Fruit fly (Drosophila melanogaster) Kc167 (cell line): ENCODE measurements around the gene CG14341.

Experiments
- Myc ChIP-seq: fragments of >200 bp; optimal IDR thresholded peaks from 2 replicates; lab custom pipeline; 2017; ENCODE audit warnings: missing external identifiers
- Sin3A ChIP-seq: fragments of >200 bp; optimal IDR thresholded peaks from 2 replicates; lab custom pipeline; 2018; ENCODE audit warnings: missing external identifiers
- ttk ChIP-seq: sonication (Bioruptor generic); optimal IDR thresholded peaks from 2 replicates; lab custom pipeline; 2017; ENCODE audit warnings: missing external identifiers

DNA sequence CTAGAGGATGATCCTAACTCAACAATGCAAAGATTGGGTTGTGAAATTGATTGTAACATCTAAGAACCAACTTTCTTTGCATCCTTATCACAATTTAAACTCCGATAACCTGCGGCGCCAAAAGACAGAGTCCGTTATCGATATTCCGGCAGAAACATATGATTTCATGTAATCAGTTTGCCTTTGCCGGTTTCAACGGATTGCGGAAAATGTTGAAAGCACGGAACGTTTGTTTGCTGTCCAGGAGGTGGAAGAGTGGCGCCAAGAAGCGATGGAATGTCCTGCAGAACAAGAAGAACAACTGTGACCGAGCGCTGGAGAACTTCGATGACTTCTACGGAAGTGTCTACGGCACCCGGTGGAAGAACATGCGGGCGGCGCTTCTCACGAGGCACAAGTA lies 18.6 kb upstream of the CG14341 start:
- TF ChIP-seq Sin3A (lab: Kevin White, UChicago), result no peak
- no peak for TF ChIP-seq Myc (lab: Kevin White, UChicago)
- no peak for TF ChIP-seq ttk
